Fruit fly (Drosophila melanogaster) Kc167 (cell line): Measurements from ENCODE around the gene Irk1.

ENCODE experiments used
- h ChIP-seq: fragments of >200 bp; optimal IDR thresholded peaks from 3 replicates; lab custom pipeline; 2018; ENCODE audit warnings: missing external identifiers
- psq ChIP-seq: fragments of >200 bp; optimal IDR thresholded peaks from 2 replicates; lab custom pipeline; 2017; ENCODE audit warnings: missing external identifiers

DNA sequence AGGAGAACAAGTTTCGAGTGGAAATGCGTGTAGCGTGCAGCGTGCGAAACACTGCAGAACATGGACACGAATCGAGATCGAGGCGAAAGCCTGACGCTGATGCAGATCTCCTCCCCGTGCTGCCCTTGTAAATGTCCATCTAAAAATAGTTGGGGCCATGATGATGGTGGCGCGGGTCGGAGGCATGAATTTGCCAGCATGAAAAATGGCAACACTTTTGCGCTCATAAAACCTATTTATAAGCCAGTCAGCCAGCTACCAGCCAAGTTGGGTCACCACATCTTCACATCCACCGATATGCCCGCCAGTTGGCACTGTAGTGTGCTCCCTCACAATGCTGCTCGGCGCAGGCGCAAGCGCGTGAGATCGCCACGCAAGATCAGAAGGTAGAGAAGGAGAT is 19.7 kb upstream of the Irk1 start:
- TF ChIP-seq psq (lab: Kevin White, UChicago): no peak
- no peak for TF ChIP-seq h
